Fruit fly (Drosophila melanogaster) whole organism, embryonic: ENCODE measurements around the gene CG5087.

Experiments
- Antp ChIP-seq: fragments of 200-800 bp; sonication (Bioruptor generic); optimal IDR thresholded peaks from 3 replicates; lab custom pipeline; 2016; ENCODE audit warnings: missing biosample characterization, missing genetic modification characterization
- Atf3 ChIP-seq: fragments of 200-800 bp; sonication (Bioruptor generic); optimal IDR thresholded peaks from 3 replicates; lab custom pipeline; 2016; ENCODE audit warnings: missing biosample characterization, missing genetic modification characterization
- CG10209 ChIP-seq: fragments of 200-800 bp; sonication (Bioruptor generic); optimal IDR thresholded peaks from 3 replicates; lab custom pipeline; 2017; ENCODE audit warnings: missing biosample characterization, mild to moderate bottlenecking, missing genetic modification characterization, missing genetic modification reagents
- CG10959 ChIP-seq: fragments of 200-800 bp; sonication (Bioruptor generic); IDR thresholded peaks from 2 replicates; pipeline ENCODE4 v1.3.6; 2022; ENCODE audit warnings: missing biosample characterization, missing genetic modification characterization
- CG12155 ChIP-seq: fragments of 200-800 bp; sonication (Bioruptor generic); optimal IDR thresholded peaks from 3 replicates; lab custom pipeline; 2016; ENCODE audit warnings: missing biosample characterization, missing genetic modification characterization
- CG1233 ChIP-seq: fragments of 200-800 bp; sonication (Bioruptor generic); optimal IDR thresholded peaks from 4 replicates; lab custom pipeline; 2018; ENCODE audit warnings: missing biosample characterization, mild to moderate bottlenecking, missing genetic modification characterization
- CG13296 ChIP-seq: fragments of 200-800 bp; sonication (Bioruptor generic); optimal IDR thresholded peaks from 3 replicates; lab custom pipeline; 2018; ENCODE audit warnings: missing biosample characterization, mild to moderate bottlenecking, missing genetic modification characterization
- CG13624 ChIP-seq: fragments of 200-800 bp; sonication (Bioruptor generic); optimal IDR thresholded peaks from 2 replicates; lab custom pipeline; 2016; ENCODE audit warnings: missing biosample characterization, missing genetic modification characterization
- CG14050 ChIP-seq: fragments of 200-800 bp; sonication (Bioruptor generic); IDR thresholded peaks from 3 replicates; pipeline ENCODE4 v1.3.6; 2022; ENCODE audit warnings: missing biosample characterization, missing genetic modification characterization
- CG16779 ChIP-seq: fragments of 200-800 bp; sonication (Bioruptor generic); IDR thresholded peaks from 2 replicates; pipeline ENCODE4 v1.3.6; 2022; ENCODE audit warnings: missing biosample characterization, missing genetic modification characterization
- CG18764 ChIP-seq: fragments of 200-800 bp; sonication (Bioruptor generic); optimal IDR thresholded peaks from 3 replicates; lab custom pipeline; 2016; ENCODE audit warnings: missing biosample characterization, missing genetic modification characterization
- CG2202 ChIP-seq: fragments of 200-800 bp; sonication (Bioruptor generic); optimal IDR thresholded peaks from 2 replicates; lab custom pipeline; 2018; ENCODE audit warnings: missing biosample characterization, mild to moderate bottlenecking, missing genetic modification characterization
- CG31365 ChIP-seq: fragments of 200-800 bp; sonication (Bioruptor generic); optimal IDR thresholded peaks from 2 replicates; lab custom pipeline; 2018; ENCODE audit warnings: missing biosample characterization, mild to moderate bottlenecking, missing genetic modification characterization
- CG34376 ChIP-seq: fragments of 200-800 bp; sonication (Bioruptor generic); optimal IDR thresholded peaks from 2 replicates; lab custom pipeline; 2018; ENCODE audit warnings: missing biosample characterization, mild to moderate bottlenecking, missing genetic modification characterization
- CG3847 ChIP-seq: fragments of 200-800 bp; sonication (Bioruptor generic); IDR thresholded peaks from 2 replicates; pipeline ENCODE4 v1.3.6; 2022; ENCODE audit warnings: missing biosample characterization, missing genetic modification characterization
- CG4820 ChIP-seq: fragments of 200-800 bp; sonication (Bioruptor generic); optimal IDR thresholded peaks from 3 replicates; lab custom pipeline; 2016; ENCODE audit warnings: missing biosample characterization, missing genetic modification characterization
- CG8089 ChIP-seq: fragments of 200-800 bp; sonication (Bioruptor generic); optimal IDR thresholded peaks from 3 replicates; lab custom pipeline; 2016; ENCODE audit warnings: missing biosample characterization, missing genetic modification characterization
- CG8281 ChIP-seq: fragments of 200-800 bp; sonication (Bioruptor generic); optimal IDR thresholded peaks from 2 replicates; lab custom pipeline; 2018; ENCODE audit warnings: missing biosample characterization, mild to moderate bottlenecking, missing genetic modification characterization, moderate library complexity
- CG9609 ChIP-seq: fragments of 200-800 bp; sonication (Bioruptor generic); optimal IDR thresholded peaks from 3 replicates; lab custom pipeline; 2016; ENCODE audit warnings: missing biosample characterization, missing genetic modification characterization
- CG9817 ChIP-seq: fragments of 200-800 bp; sonication (Bioruptor generic); optimal IDR thresholded peaks from 2 replicates; lab custom pipeline; 2018; ENCODE audit warnings: missing biosample characterization, mild to moderate bottlenecking, missing genetic modification characterization, moderate library complexity
- D ChIP-seq, 2 experiments: fragments of 200-800 bp in 1 of 2; fragments of >200 bp in 1 of 2; sonication (Bioruptor generic) in 1 of 2; optimal IDR thresholded peaks; 2 replicates in 1 of 2; 3 replicates in 1 of 2; lab custom pipeline; 2017; ENCODE audit warnings: mild to moderate bottlenecking in 1 of 2, missing biosample characterization in 1 of 2, missing genetic modification characterization in 1 of 2, missing genetic modification reagents in 1 of 2
- Dbx ChIP-seq: fragments of 200-800 bp; sonication (Bioruptor generic); IDR thresholded peaks from 3 replicates; pipeline ENCODE4 v1.3.6; 2022; ENCODE audit warnings: missing biosample characterization, missing genetic modification characterization
- Dp ChIP-seq: fragments of 200-800 bp; sonication (Bioruptor generic); optimal IDR thresholded peaks from 2 replicates; lab custom pipeline; 2018; ENCODE audit warnings: missing biosample characterization, mild to moderate bottlenecking, missing genetic modification characterization, moderate library complexity
- Dref ChIP-seq: fragments of 200-800 bp; sonication (Bioruptor generic); IDR thresholded peaks from 2 replicates; pipeline ENCODE4 v1.3.6; 2022; ENCODE audit warnings: missing biosample characterization, missing genetic modification characterization
- ERR ChIP-seq: fragments of 200-800 bp; sonication (Bioruptor generic); optimal IDR thresholded peaks from 2 replicates; lab custom pipeline; 2016; ENCODE audit warnings: missing biosample characterization, missing genetic modification characterization
- Elba2 ChIP-seq: fragments of 200-800 bp; sonication (Bioruptor generic); optimal IDR thresholded peaks from 3 replicates; lab custom pipeline; 2016; ENCODE audit warnings: missing biosample characterization, missing genetic modification characterization
- Hand ChIP-seq: fragments of 200-800 bp; sonication (Bioruptor generic); optimal IDR thresholded peaks from 2 replicates; lab custom pipeline; 2017; ENCODE audit warnings: mild to moderate bottlenecking, missing biosample characterization, missing genetic modification reagents, missing genetic modification characterization
- Hey ChIP-seq: fragments of 200-800 bp; sonication (Bioruptor generic); optimal IDR thresholded peaks from 3 replicates; lab custom pipeline; 2018; ENCODE audit warnings: missing biosample characterization, mild to moderate bottlenecking, missing genetic modification characterization
- HmgZ ChIP-seq: fragments of 200-800 bp; sonication (Bioruptor generic); optimal IDR thresholded peaks from 2 replicates; lab custom pipeline; 2018; ENCODE audit warnings: missing biosample characterization, mild to moderate bottlenecking, missing genetic modification characterization
- Hr3 ChIP-seq: fragments of 200-800 bp; sonication (Bioruptor generic); optimal IDR thresholded peaks from 3 replicates; lab custom pipeline; 2016; ENCODE audit warnings: missing biosample characterization, missing genetic modification characterization
- Hr51 ChIP-seq, 2 experiments: fragments of 200-800 bp; sonication (Bioruptor generic); optimal IDR thresholded peaks; 2 replicates in 1 of 2; 3 replicates in 1 of 2; lab custom pipeline; 2016 to 2018; ENCODE audit warnings: missing biosample characterization in 2 of 2, missing genetic modification characterization in 2 of 2, mild to moderate bottlenecking in 1 of 2, moderate library complexity in 1 of 2
- Hsf ChIP-seq: fragments of 200-800 bp; sonication (Bioruptor generic); optimal IDR thresholded peaks from 3 replicates; lab custom pipeline; 2016; ENCODE audit warnings: missing biosample characterization, missing genetic modification characterization
- MTF-1 ChIP-seq: fragments of 200-800 bp; sonication (Bioruptor generic); optimal IDR thresholded peaks from 2 replicates; lab custom pipeline; 2018; ENCODE audit warnings: missing biosample characterization, mild to moderate bottlenecking, missing genetic modification characterization, borderline replicate concordance
- Max ChIP-seq: fragments of 200-800 bp; sonication (Bioruptor generic); optimal IDR thresholded peaks from 2 replicates; lab custom pipeline; 2016; ENCODE audit warnings: missing biosample characterization, mild to moderate bottlenecking, missing genetic modification characterization
- NK7.1 ChIP-seq: fragments of 200-800 bp; sonication (Bioruptor generic); optimal IDR thresholded peaks from 3 replicates; lab custom pipeline; 2016; ENCODE audit warnings: missing biosample characterization, missing genetic modification characterization
- Optix ChIP-seq: fragments of 200-800 bp; sonication (Bioruptor generic); IDR thresholded peaks from 3 replicates; pipeline ENCODE4 v1.3.6; 2022; ENCODE audit warnings: missing biosample characterization, missing genetic modification characterization
- Trl ChIP-seq, 3 experiments: fragments of >200 bp in 2 of 3; fragments of 200-800 bp in 1 of 3; sonication (Bioruptor generic) in 1 of 3; optimal IDR thresholded peaks; 2 replicates in 1 of 3; 3 replicates in 2 of 3; lab custom pipeline; 2016 to 2017; ENCODE audit warnings: missing biosample characterization in 1 of 3, missing genetic modification characterization in 1 of 3
- ab ChIP-seq: fragments of 200-800 bp; sonication (Bioruptor generic); optimal IDR thresholded peaks from 2 replicates; lab custom pipeline; 2016; ENCODE audit warnings: missing biosample characterization, missing genetic modification characterization
- cg ChIP-seq: fragments of 200-800 bp; sonication (Bioruptor generic); optimal IDR thresholded peaks from 3 replicates; lab custom pipeline; 2019; ENCODE audit warnings: missing biosample characterization, mild to moderate bottlenecking, missing genetic modification characterization, moderate library complexity
- croc ChIP-seq: fragments of 200-800 bp; sonication (Bioruptor generic); conservative IDR thresholded peaks from 3 replicates; pipeline ENCODE4 v1.3.6; 2022; ENCODE audit warnings: missing biosample characterization, missing genetic modification characterization
- dmrt99B ChIP-seq: fragments of 200-800 bp; sonication (Bioruptor generic); optimal IDR thresholded peaks from 2 replicates; lab custom pipeline; 2018; ENCODE audit warnings: missing biosample characterization, mild to moderate bottlenecking, missing genetic modification characterization, moderate library complexity
- emc ChIP-seq: fragments of 200-800 bp; sonication (Bioruptor generic); optimal IDR thresholded peaks from 2 replicates; lab custom pipeline; 2016; ENCODE audit warnings: missing biosample characterization, missing genetic modification characterization
- ftz-f1 ChIP-seq: fragments of 200-800 bp; sonication (Bioruptor generic); optimal IDR thresholded peaks from 2 replicates; lab custom pipeline; 2016; ENCODE audit warnings: missing biosample characterization, missing genetic modification characterization
- jing ChIP-seq: fragments of 200-800 bp; sonication (Bioruptor generic); optimal IDR thresholded peaks from 2 replicates; lab custom pipeline; 2018; ENCODE audit warnings: missing biosample characterization, mild to moderate bottlenecking, missing genetic modification characterization
- ranshi ChIP-seq: fragments of 200-800 bp; sonication (Bioruptor generic); IDR thresholded peaks from 2 replicates; pipeline ENCODE4 v1.3.6; 2022; ENCODE audit warnings: missing biosample characterization, missing genetic modification characterization
- repo ChIP-seq: fragments of 200-800 bp; sonication (Bioruptor generic); optimal IDR thresholded peaks from 2 replicates; lab custom pipeline; 2016; ENCODE audit warnings: missing biosample characterization, missing genetic modification characterization
- scrt ChIP-seq: fragments of 200-800 bp; sonication (Bioruptor generic); optimal IDR thresholded peaks from 2 replicates; lab custom pipeline; 2018; ENCODE audit warnings: missing biosample characterization, mild to moderate bottlenecking, missing genetic modification characterization, moderate library complexity
- sqz ChIP-seq: fragments of 200-800 bp; sonication (Bioruptor generic); optimal IDR thresholded peaks from 3 replicates; lab custom pipeline; 2018; ENCODE audit warnings: missing biosample characterization, mild to moderate bottlenecking, missing genetic modification characterization
- tio ChIP-seq: fragments of 200-800 bp; sonication (Bioruptor generic); optimal IDR thresholded peaks from 2 replicates; lab custom pipeline; 2017; ENCODE audit warnings: missing biosample characterization, missing genetic modification characterization, inconsistent platforms
- tup ChIP-seq: fragments of 200-800 bp; sonication (Bioruptor generic); optimal IDR thresholded peaks from 2 replicates; lab custom pipeline; 2016; ENCODE audit warnings: missing biosample characterization, mild to moderate bottlenecking, missing genetic modification characterization, moderate library complexity
- usp ChIP-seq: fragments of >200 bp; optimal IDR thresholded peaks from 2 replicates; lab custom pipeline; 2017; ENCODE audit warnings: missing biosample characterization, missing genetic modification characterization

Gene CG5087

DNA sequence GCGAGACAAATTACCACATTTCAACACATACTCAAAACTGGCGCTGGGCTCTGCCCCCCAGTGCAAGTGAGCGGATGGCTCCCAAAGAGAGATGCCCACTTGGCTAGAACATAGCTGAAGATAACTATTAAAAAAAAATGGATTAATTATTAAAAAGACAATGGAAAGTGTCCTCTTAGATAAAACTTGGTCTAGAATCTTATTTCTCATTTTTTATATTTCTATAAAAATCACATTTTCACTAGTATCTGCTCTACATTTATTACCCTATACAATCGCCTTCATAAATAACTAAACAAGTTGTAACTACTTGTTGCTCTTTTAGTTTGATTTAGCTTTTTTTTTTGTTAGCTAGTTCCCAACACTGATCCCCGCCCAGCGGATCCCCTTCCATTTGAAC, 34.9 kb downstream of the CG5087 start (continued):
- TF ChIP-seq Hsf (GFP tag; lab: Kevin White, UChicago) (peak; percentile 17), Trl (optimal IDR thresholded peaks at IDR 0.05; lab: Kevin White, UChicago) (no peak), Trl (GFP tag; optimal IDR thresholded peaks at IDR 0.05; lab: Kevin White, UChicago) (no peak), tio (no peak), CG34376 (GFP tag; lab: Kevin White, UChicago) (no peak), CG4820 (GFP tag; lab: Kevin White, UChicago) (no peak), Hand (no peak), CG3847 (GFP tag; lab: Robert Waterston, UW) (no peak), CG12155 (GFP tag; lab: Kevin White, UChicago) (no peak), Dref (GFP tag; lab: Robert Waterston, UW) (no peak), sqz (peak; percentile 9), ranshi (GFP tag; lab: Robert Waterston, UW) (no peak), Dbx (GFP tag; lab: Robert Waterston, UW) (no peak), tup (no peak), dmrt99B (tag; lab: Kevin White, UChicago) (peak; percentile 28), HmgZ (tag; lab: Kevin White, UChicago) (no peak), croc (0 out of 3 replicates have a peak, but pooled peaks have one; percentile 27), CG8281 (tag; lab: Kevin White, UChicago) (no peak), CG8089 (GFP tag; lab: Kevin White, UChicago) (no peak), CG9817 (no peak), Antp (no peak), cg (GFP tag; lab: Kevin White, UChicago) (no peak), Dp (GFP tag; lab: Kevin White, UChicago) (no peak), ftz-f1 (no peak), ERR (GFP tag; lab: Kevin White, UChicago) (no peak), CG1233 (GFP tag; lab: Kevin White, UChicago) (no peak), Hr51 (GFP tag; optimal IDR thresholded peaks at IDR 0.05; lab: Kevin White, UChicago) (peak in 1 of 2 experiments; percentile 42), D (optimal IDR thresholded peaks at IDR 0.05; lab: Kevin White, UChicago) (no peak), D (GFP tag; optimal IDR thresholded peaks at IDR 0.05; lab: Kevin White, UChicago) (peak; percentile 40), CG10209 (GFP tag; lab: Kevin White, UChicago) (no peak), Hey (tag; lab: Kevin White, UChicago) (no peak), Max (no peak), ab (GFP tag; lab: Kevin White, UChicago) (no peak), Atf3 (no peak), NK7.1 (GFP tag; lab: Kevin White, UChicago) (no peak), CG10959 (GFP tag; lab: Robert Waterston, UW) (0 out of 2 replicates have a peak, but pooled peaks have one; percentile 8), repo (GFP tag; lab: Kevin White, UChicago) (no peak), CG18764 (GFP tag; lab: Kevin White, UChicago) (no peak), MTF-1 (no peak), CG14050 (GFP tag; lab: Robert Waterston, UW) (no peak), Elba2 (GFP tag; lab: Kevin White, UChicago) (no peak), CG13296 (GFP tag; lab: Kevin White, UChicago) (no peak), jing (GFP tag; lab: Kevin White, UChicago) (no peak), emc (no peak), CG31365 (no peak), usp (GFP tag; lab: Kevin White, UChicago) (no peak), Optix (no peak), CG16779 (GFP tag; lab: Robert Waterston, UW) (no peak), Hr3 (GFP tag; lab: Kevin White, UChicago) (no peak), CG9609 (no peak), CG13624 (GFP tag; lab: Kevin White, UChicago) (no peak), scrt (no peak), CG2202 (no peak)
